Worm (Caenorhabditis elegans): ENCODE measurements around the gene jip-1.

- TF ChIP-seq W03F9.2 (tag; optimal IDR thresholded peaks at IDR 0.05) (no peak), him-1 (tag; optimal IDR thresholded peaks at IDR 0.05) (no peak), dao-5 (tag; optimal IDR thresholded peaks at IDR 0.05) (no peak)
Measured at ce11 chrII:1297697-1298093, 29.1 kb upstream of the jip-1 start.
